Fruit fly (Drosophila melanogaster): ENCODE data around the gene CG43446.

DNA sequence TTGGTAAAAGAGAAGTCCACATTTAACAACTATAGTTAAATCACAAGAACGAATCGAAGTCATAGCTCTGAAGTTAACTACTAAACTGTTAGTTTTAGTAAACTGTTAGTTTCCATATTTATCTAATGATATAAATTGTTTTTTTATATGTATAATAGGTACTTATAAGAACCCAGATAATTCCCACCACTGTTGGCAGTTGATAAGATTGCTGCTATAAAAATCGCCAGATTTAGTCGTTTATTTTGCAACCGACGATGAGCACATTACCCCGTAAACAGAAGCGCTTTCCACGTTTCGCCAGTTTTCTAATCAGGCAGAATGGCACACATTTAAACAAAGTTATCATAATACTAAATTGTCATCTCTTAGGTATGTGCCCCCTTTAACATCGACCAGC is 31.3 kb upstream of the CG43446 start:
- no peak for TF ChIP-seq h (optimal IDR thresholded peaks at IDR 0.05)
- TF ChIP-seq Sin3A (optimal IDR thresholded peaks at IDR 0.05), result no peak
- TF ChIP-seq Myc (optimal IDR thresholded peaks at IDR 0.05), result no peak
